Fruit fly (Drosophila melanogaster) whole organism, prepupa: ENCODE measurements around the gene CG34278.
A peak's percentile ranks its signal among the peaks of the same experiment; 100 is the strongest.

Experiments
- CG10631 ChIP-seq: fragments of 200-800 bp; sonication (Bioruptor generic); optimal IDR thresholded peaks from 2 replicates; lab custom pipeline; 2016; ENCODE audit warnings: missing biosample characterization, missing genetic modification characterization
- CG10669 ChIP-seq: fragments of 200-800 bp; sonication (Bioruptor generic); optimal IDR thresholded peaks from 3 replicates; lab custom pipeline; 2018; ENCODE audit warnings: missing biosample characterization, mild to moderate bottlenecking, missing genetic modification characterization, moderate library complexity
- CG11294 ChIP-seq: fragments of 200-800 bp; sonication (Bioruptor generic); IDR thresholded peaks from 2 replicates; pipeline ENCODE4 v1.3.6; 2022; ENCODE audit warnings: missing biosample characterization, missing genetic modification characterization
- CG11762 ChIP-seq: fragments of 200-800 bp; sonication (Bioruptor generic); optimal IDR thresholded peaks from 3 replicates; lab custom pipeline; 2016; ENCODE audit warnings: missing biosample characterization, missing genetic modification characterization; ENCODE audit not compliant: insufficient read depth
- CG11902 ChIP-seq: fragments of 200-800 bp; sonication (Bioruptor generic); optimal IDR thresholded peaks from 3 replicates; lab custom pipeline; 2016; ENCODE audit warnings: missing biosample characterization, missing genetic modification characterization
- CG15336 ChIP-seq: fragments of 200-800 bp; sonication (Bioruptor generic); IDR thresholded peaks from 2 replicates; pipeline ENCODE4 v1.3.6; 2022; ENCODE audit warnings: missing biosample characterization, missing genetic modification characterization
- CG1621 ChIP-seq: fragments of 200-800 bp; sonication (Bioruptor generic); optimal IDR thresholded peaks from 3 replicates; lab custom pipeline; 2018; ENCODE audit warnings: missing biosample characterization, mild to moderate bottlenecking, missing genetic modification characterization
- CG16779 ChIP-seq: fragments of 200-800 bp; sonication (Bioruptor generic); optimal IDR thresholded peaks from 3 replicates; lab custom pipeline; 2017; ENCODE audit warnings: missing biosample characterization, mild to moderate bottlenecking, missing genetic modification characterization
- CG31627 ChIP-seq: fragments of 200-800 bp; sonication (Bioruptor generic); optimal IDR thresholded peaks from 3 replicates; lab custom pipeline; 2016; ENCODE audit warnings: missing biosample characterization, missing genetic modification characterization
- CG32006 ChIP-seq: fragments of 200-800 bp; sonication (Bioruptor generic); optimal IDR thresholded peaks from 3 replicates; lab custom pipeline; 2017; ENCODE audit warnings: missing biosample characterization, mild to moderate bottlenecking, missing genetic modification characterization
- CG3919 ChIP-seq: fragments of 200-800 bp; sonication (Bioruptor generic); optimal IDR thresholded peaks from 3 replicates; lab custom pipeline; 2016; ENCODE audit warnings: missing biosample characterization, missing genetic modification characterization
- CG4318 ChIP-seq: fragments of 200-800 bp; sonication (Bioruptor generic); optimal IDR thresholded peaks from 3 replicates; lab custom pipeline; 2017; ENCODE audit warnings: missing biosample characterization, mild to moderate bottlenecking, missing genetic modification characterization
- CG6163 ChIP-seq: fragments of 200-800 bp; sonication (Bioruptor generic); IDR thresholded peaks from 3 replicates; pipeline ENCODE4 v1.3.6; 2022; ENCODE audit warnings: missing biosample characterization, missing genetic modification characterization
- CG6276 ChIP-seq: fragments of 200-800 bp; sonication (Bioruptor generic); optimal IDR thresholded peaks from 2 replicates; lab custom pipeline; 2017; ENCODE audit warnings: missing biosample characterization, mild to moderate bottlenecking, missing genetic modification characterization
- CG6792 ChIP-seq: fragments of 200-800 bp; sonication (Bioruptor generic); optimal IDR thresholded peaks from 3 replicates; lab custom pipeline; 2016; ENCODE audit warnings: missing biosample characterization, missing genetic modification characterization
- CG6808 ChIP-seq: fragments of 200-800 bp; sonication (Bioruptor generic); optimal IDR thresholded peaks from 3 replicates; lab custom pipeline; 2017; ENCODE audit warnings: missing biosample characterization, missing genetic modification characterization, mild to moderate bottlenecking, moderate library complexity, missing genetic modification reagents
- CG6854 ChIP-seq: fragments of 200-800 bp; sonication (Bioruptor generic); optimal IDR thresholded peaks from 2 replicates; lab custom pipeline; 2017; ENCODE audit warnings: missing biosample characterization, mild to moderate bottlenecking, missing genetic modification characterization
- CG7368 ChIP-seq: fragments of 200-800 bp; sonication (Bioruptor generic); optimal IDR thresholded peaks from 3 replicates; lab custom pipeline; 2016; ENCODE audit warnings: missing biosample characterization, missing genetic modification characterization
- CG8119 ChIP-seq: fragments of 200-800 bp; sonication (Bioruptor generic); IDR thresholded peaks from 3 replicates; pipeline ENCODE4 v1.3.6; 2022; ENCODE audit warnings: missing biosample characterization, missing genetic modification characterization
- CG8319 ChIP-seq: fragments of 200-800 bp; sonication (Bioruptor generic); optimal IDR thresholded peaks from 3 replicates; lab custom pipeline; 2016; ENCODE audit warnings: missing biosample characterization, missing genetic modification characterization
- CG8632 ChIP-seq: fragments of 200-800 bp; sonication (Bioruptor generic); optimal IDR thresholded peaks from 3 replicates; lab custom pipeline; 2016; ENCODE audit warnings: missing biosample characterization, missing genetic modification characterization
- CG9139 ChIP-seq: fragments of 200-800 bp; sonication (Bioruptor generic); optimal IDR thresholded peaks from 3 replicates; lab custom pipeline; 2017; ENCODE audit warnings: missing biosample characterization, mild to moderate bottlenecking, missing genetic modification characterization
- Eip75B ChIP-seq: fragments of 200-800 bp; sonication (Bioruptor generic); optimal IDR thresholded peaks from 3 replicates; lab custom pipeline; 2016; ENCODE audit warnings: missing biosample characterization, missing genetic modification characterization
- Eip78C ChIP-seq: fragments of 200-800 bp; sonication (Bioruptor generic); peaks from one replicate; lab custom pipeline; 2016; ENCODE audit warnings: missing biosample characterization, missing genetic modification characterization
- Ets21C ChIP-seq: fragments of 200-800 bp; sonication (Bioruptor generic); optimal IDR thresholded peaks from 3 replicates; lab custom pipeline; 2016; ENCODE audit warnings: missing biosample characterization, missing genetic modification characterization
- Ets96B ChIP-seq: fragments of 200-800 bp; optimal IDR thresholded peaks from 2 replicates; lab custom pipeline; 2019; ENCODE audit warnings: missing biosample characterization, mild to moderate bottlenecking, missing genetic modification characterization, moderate library complexity
- Gug ChIP-seq: fragments of 200-800 bp; sonication (Bioruptor generic); IDR thresholded peaks from 2 replicates; pipeline ENCODE4 v1.3.6; 2022; ENCODE audit warnings: missing biosample characterization, missing genetic modification characterization
- Hr38 ChIP-seq: sonication (Bioruptor generic); optimal IDR thresholded peaks from 2 replicates; lab custom pipeline; 2016; ENCODE audit warnings: missing biosample characterization, missing genetic modification characterization
- Hr39 ChIP-seq: fragments of 200-800 bp; sonication (Bioruptor generic); optimal IDR thresholded peaks from 2 replicates; lab custom pipeline; 2016; ENCODE audit warnings: missing biosample characterization, missing genetic modification characterization
- Lpt ChIP-seq: fragments of 200-800 bp; sonication (Bioruptor generic); optimal IDR thresholded peaks from 3 replicates; lab custom pipeline; 2016; ENCODE audit warnings: missing biosample characterization, missing genetic modification characterization
- OdsH ChIP-seq: fragments of 200-800 bp; sonication (Bioruptor generic); optimal IDR thresholded peaks from 3 replicates; lab custom pipeline; 2016; ENCODE audit warnings: missing biosample characterization, missing genetic modification characterization
- Smox ChIP-seq: fragments of 200-800 bp; sonication (Bioruptor generic); optimal IDR thresholded peaks from 3 replicates; lab custom pipeline; 2016; ENCODE audit warnings: missing biosample characterization, missing genetic modification characterization
- Sox102F ChIP-seq: fragments of 200-800 bp; sonication (Bioruptor generic); optimal IDR thresholded peaks from 2 replicates; lab custom pipeline; 2016; ENCODE audit warnings: missing biosample characterization, mild to moderate bottlenecking, missing genetic modification characterization
- Sox14 ChIP-seq: fragments of 200-800 bp; sonication (Bioruptor generic); optimal IDR thresholded peaks from 3 replicates; lab custom pipeline; 2016; ENCODE audit warnings: missing biosample characterization, missing genetic modification characterization
- Sox15 ChIP-seq: fragments of 200-800 bp; sonication (Bioruptor generic); optimal IDR thresholded peaks from 3 replicates; lab custom pipeline; 2016; ENCODE audit warnings: missing biosample characterization, missing genetic modification characterization
- achi ChIP-seq: fragments of 200-800 bp; sonication (Bioruptor generic); optimal IDR thresholded peaks from 3 replicates; lab custom pipeline; 2016; ENCODE audit warnings: missing biosample characterization, missing genetic modification characterization
- cyc ChIP-seq: fragments of 200-800 bp; sonication (Bioruptor generic); optimal IDR thresholded peaks from 3 replicates; lab custom pipeline; 2016; ENCODE audit warnings: missing biosample characterization, missing genetic modification characterization
- dac ChIP-seq: fragments of 200-800 bp; sonication (Bioruptor generic); optimal IDR thresholded peaks from 2 replicates; lab custom pipeline; 2017; ENCODE audit warnings: missing biosample characterization, mild to moderate bottlenecking, missing genetic modification characterization
- dsx ChIP-seq: fragments of 200-800 bp; optimal IDR thresholded peaks from 3 replicates; lab custom pipeline; 2019; ENCODE audit warnings: missing biosample characterization, mild to moderate bottlenecking, missing genetic modification characterization, moderate library complexity; ENCODE audit not compliant: poor library complexity, severe bottlenecking
- eg ChIP-seq: fragments of 200-800 bp; sonication (Bioruptor generic); IDR thresholded peaks from 3 replicates; pipeline ENCODE4 v1.3.6; 2022; ENCODE audit warnings: missing biosample characterization, missing genetic modification characterization
- esn ChIP-seq: fragments of 200-800 bp; sonication (Bioruptor generic); optimal IDR thresholded peaks from 2 replicates; lab custom pipeline; 2016; ENCODE audit warnings: missing biosample characterization, mild to moderate bottlenecking, missing genetic modification characterization, moderate library complexity
- fd59A ChIP-seq: fragments of 200-800 bp; sonication (Bioruptor generic); optimal IDR thresholded peaks from 2 replicates; lab custom pipeline; 2017; ENCODE audit warnings: missing biosample characterization, mild to moderate bottlenecking, missing genetic modification characterization, missing genetic modification reagents
- fd85E ChIP-seq: fragments of 200-800 bp; sonication (Bioruptor generic); optimal IDR thresholded peaks from 3 replicates; lab custom pipeline; 2016; ENCODE audit warnings: missing biosample characterization, missing genetic modification characterization
- fkh ChIP-seq: fragments of 200-800 bp; sonication (Bioruptor generic); optimal IDR thresholded peaks from 3 replicates; lab custom pipeline; 2017; ENCODE audit warnings: missing biosample characterization, mild to moderate bottlenecking, missing genetic modification characterization, moderate library complexity
- lz ChIP-seq: fragments of 200-800 bp; sonication (Bioruptor generic); optimal IDR thresholded peaks from 3 replicates; lab custom pipeline; 2016; ENCODE audit warnings: missing biosample characterization, missing genetic modification characterization
- net ChIP-seq: fragments of 200-800 bp; sonication (Bioruptor generic); optimal IDR thresholded peaks from 3 replicates; lab custom pipeline; 2016; ENCODE audit warnings: missing biosample characterization, missing genetic modification characterization
- pdm3 ChIP-seq: fragments of 200-800 bp; sonication (Bioruptor generic); optimal IDR thresholded peaks from 3 replicates; lab custom pipeline; 2016; ENCODE audit warnings: missing biosample characterization, missing genetic modification characterization
- spab ChIP-seq: fragments of 200-800 bp; sonication (Bioruptor generic); optimal IDR thresholded peaks from 2 replicates; lab custom pipeline; 2017; ENCODE audit warnings: missing biosample characterization, mild to moderate bottlenecking, missing genetic modification characterization, missing genetic modification reagents
- ss ChIP-seq, 2 experiments: fragments of 200-800 bp; sonication (Bioruptor generic); optimal IDR thresholded peaks; 2 replicates in 1 of 2; 3 replicates in 1 of 2; lab custom pipeline; 2017 to 2018; ENCODE audit warnings: mild to moderate bottlenecking in 2 of 2, missing biosample characterization in 2 of 2, missing genetic modification characterization in 2 of 2, moderate library complexity in 1 of 2
- svp ChIP-seq: fragments of 200-800 bp; sonication (Bioruptor generic); peaks from one replicate; lab custom pipeline; 2016; ENCODE audit warnings: missing biosample characterization, missing genetic modification characterization
- topi ChIP-seq: fragments of 200-800 bp; sonication (Bioruptor generic); optimal IDR thresholded peaks from 3 replicates; lab custom pipeline; 2016; ENCODE audit warnings: missing biosample characterization, missing genetic modification characterization

Gene CG34278

dm6 chr3R:17078961-17079858 lies 41.1 kb upstream of the CG34278 start:
- TF ChIP-seq pdm3, result no peak
- TF ChIP-seq CG8319 (GFP tag; lab: Kevin White, UChicago), result no peak
- no peak for TF ChIP-seq Ets21C (GFP tag; lab: Kevin White, UChicago)
- TF ChIP-seq fd85E (GFP tag; lab: Kevin White, UChicago), result no peak
- no peak for TF ChIP-seq Sox15
- no peak for TF ChIP-seq CG8632
- peak; percentile 89 for TF ChIP-seq svp
- no peak for TF ChIP-seq topi
- no peak for TF ChIP-seq Smox (GFP tag; lab: Kevin White, UChicago)
- TF ChIP-seq fkh, result no peak
- no peak for TF ChIP-seq Hr38 (GFP tag; lab: Kevin White, UChicago)
- no peak for TF ChIP-seq fd59A (GFP tag; lab: Kevin White, UChicago)
- TF ChIP-seq CG6276 (GFP tag; lab: Kevin White, UChicago), result no peak
- TF ChIP-seq lz, result no peak
- TF ChIP-seq CG6808 (GFP tag; lab: Kevin White, UChicago), result no peak
- peak; percentile 76 for TF ChIP-seq CG6163
- TF ChIP-seq net (GFP tag; lab: Kevin White, UChicago), result peak; percentile 18
- TF ChIP-seq CG6854, result peak; percentile 77
- no peak for TF ChIP-seq CG32006 (GFP tag; lab: Kevin White, UChicago)
- no peak for TF ChIP-seq CG6792 (GFP tag; lab: Kevin White, UChicago)
- no peak for TF ChIP-seq Gug
- peak; percentile 87 for TF ChIP-seq Eip78C (GFP tag; lab: Kevin White, UChicago)
- peak; percentile 35 for TF ChIP-seq CG1621 (tag; lab: Kevin White, UChicago)
- TF ChIP-seq Eip75B, result peak; percentile 36
- TF ChIP-seq Sox102F (GFP tag; lab: Kevin White, UChicago), result no peak
- peak; percentile 20 for TF ChIP-seq CG16779 (tag; lab: Kevin White, UChicago)
- no peak for TF ChIP-seq CG11762
- TF ChIP-seq spab (GFP tag; lab: Kevin White, UChicago), result peak; percentile 31
- TF ChIP-seq CG4318 (GFP tag; lab: Kevin White, UChicago), result no peak
- TF ChIP-seq ss (GFP tag; optimal IDR thresholded peaks at IDR 0.05; lab: Kevin White, UChicago), result peak; percentile 61 to 68
- no peak for TF ChIP-seq cyc (GFP tag; lab: Kevin White, UChicago)
- TF ChIP-seq OdsH (GFP tag; lab: Kevin White, UChicago), result no peak
- TF ChIP-seq CG7368, result no peak
- peak; percentile 25 for TF ChIP-seq CG3919 (GFP tag; lab: Kevin White, UChicago)
- TF ChIP-seq Sox14 (GFP tag; lab: Kevin White, UChicago), result no peak
- no peak for TF ChIP-seq CG10669 (GFP tag; lab: Kevin White, UChicago)
- TF ChIP-seq dsx (GFP tag; lab: Kevin White, UChicago), result no peak
- no peak for TF ChIP-seq esn (GFP tag; lab: Kevin White, UChicago)
- no peak; the same call in 2 of the 3 replicates for TF ChIP-seq eg (GFP tag; lab: Robert Waterston, UW)
- peak; percentile 42 for TF ChIP-seq CG15336 (GFP tag; lab: Robert Waterston, UW)
- TF ChIP-seq dac (GFP tag; lab: Kevin White, UChicago), result no peak
- no peak for TF ChIP-seq Hr39 (GFP tag; lab: Kevin White, UChicago)
- no peak for TF ChIP-seq CG10631 (GFP tag; lab: Kevin White, UChicago)
- peak; percentile 12 for TF ChIP-seq CG9139 (GFP tag; lab: Kevin White, UChicago)
- TF ChIP-seq CG11902 (GFP tag; lab: Kevin White, UChicago), result no peak
- no peak for TF ChIP-seq CG31627
- no peak for TF ChIP-seq CG11294
- no peak for TF ChIP-seq CG8119
- no peak for TF ChIP-seq Lpt (GFP tag; lab: Kevin White, UChicago)
- TF ChIP-seq achi (GFP tag; lab: Kevin White, UChicago), result no peak
- TF ChIP-seq Ets96B (tag; lab: Kevin White, UChicago), result no peak
